Worm (Caenorhabditis elegans): ENCODE measurements around the gene srw-122.

Gene srw-122

DNA sequence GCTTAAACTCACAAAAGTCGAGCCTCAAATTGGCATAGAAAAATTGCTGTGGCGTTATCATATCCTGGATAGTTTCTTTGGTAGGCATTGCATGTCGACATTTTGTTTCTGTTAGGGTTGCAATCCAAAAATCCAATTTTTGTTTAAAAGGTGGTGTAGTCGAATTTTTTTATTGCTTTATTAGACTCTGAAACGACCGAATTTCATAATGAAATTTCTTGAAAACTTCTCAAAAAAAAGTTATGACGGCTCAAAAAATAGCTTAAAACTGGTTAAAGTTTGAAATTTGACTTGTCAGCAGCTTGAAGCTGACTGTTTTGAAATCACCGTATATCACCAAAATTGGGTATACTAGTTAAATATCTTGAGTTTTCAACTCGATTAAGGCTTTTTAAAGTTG, 10.6 kb downstream of the srw-122 start, which contains the start of gene srw-143:
srw-143 (minus strand) TSS at position 101 of the 400 bp plus-strand sequence.
- TF ChIP-seq dpff-1 (tag; optimal IDR thresholded peaks at IDR 0.05) (no peak), F22D6.2 (tag; optimal IDR thresholded peaks at IDR 0.05) (no peak), ztf-3 (GFP tag; optimal IDR thresholded peaks at IDR 0.05) (no peak), hlh-12 (tag; optimal IDR thresholded peaks at IDR 0.05) (no peak), Y53F4B.3 (GFP tag; IDR thresholded peaks at IDR 0.05) (no peak), snpc-3.4 (tag; optimal IDR thresholded peaks at IDR 0.05) (no peak), rpc-1 (optimal IDR thresholded peaks at IDR 0.05) (no peak), rpc-1 (tag; optimal IDR thresholded peaks at IDR 0.05) (no peak), ztf-6 (GFP tag; IDR thresholded peaks at IDR 0.05) (no peak), let-607 (tag; optimal IDR thresholded peaks at IDR 0.05) (no peak)

DNA sequence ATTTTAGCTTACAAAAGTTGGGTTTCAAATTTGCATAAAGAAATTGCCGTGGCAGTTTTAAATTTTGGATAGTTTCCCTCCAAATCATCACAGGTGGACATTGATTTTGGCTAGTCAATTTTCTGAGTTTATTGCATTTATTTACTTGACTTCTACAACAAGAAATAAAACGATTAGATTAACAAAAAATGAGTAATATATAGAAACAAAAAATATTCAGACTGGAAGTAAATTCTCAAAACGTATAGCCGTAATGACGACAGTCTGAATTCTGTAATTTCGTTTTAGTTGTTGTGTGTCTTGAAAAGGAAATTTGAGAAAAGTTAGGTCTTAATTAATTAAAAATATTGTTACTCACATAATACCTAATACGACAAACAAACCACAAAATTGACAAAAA, 13.5 kb downstream of the srw-122 start, which contains the start of gene srw-141:
srw-141 (minus strand) TSS at position 101 of the 400 bp plus-strand sequence.
- no peak for TF ChIP-seq mcd-1 (GFP tag; IDR thresholded peaks at IDR 0.05)
- TF ChIP-seq ets-4 (GFP tag; optimal IDR thresholded peaks at IDR 0.05): no peak

DNA sequence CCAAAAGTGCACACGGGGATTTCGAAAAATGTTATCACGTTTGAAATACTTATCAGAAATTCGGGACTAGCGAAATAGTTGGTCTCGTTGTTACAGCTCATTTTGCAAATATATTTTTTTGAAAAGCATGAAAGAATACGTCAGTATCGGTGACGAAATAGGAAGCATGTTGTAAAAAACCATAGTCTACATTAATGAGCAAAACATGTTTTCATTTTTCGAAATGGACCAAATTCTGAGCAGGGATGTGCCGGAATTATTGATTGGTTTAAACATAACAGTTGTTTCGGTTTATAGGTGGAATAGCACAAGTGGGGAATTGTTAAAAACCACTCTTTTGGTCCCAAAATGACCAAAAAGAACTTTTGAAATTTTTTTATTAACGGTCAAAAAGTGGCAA, 17.9 kb downstream of the srw-122 start, which contains the start of gene srh-247:
srh-247 (minus strand) TSS at position 101 of the 400 bp plus-strand sequence.
- TF ChIP-seq snpc-1.1 (tag; optimal IDR thresholded peaks at IDR 0.05; ENCODE audit: insufficient read depth): no peak
- no peak for TF ChIP-seq F55B11.4 (tag; optimal IDR thresholded peaks at IDR 0.05; ENCODE audit: borderline replicate concordance, insufficient read depth)
- TF ChIP-seq somi-1 (GFP tag; optimal IDR thresholded peaks at IDR 0.05): no peak

DNA sequence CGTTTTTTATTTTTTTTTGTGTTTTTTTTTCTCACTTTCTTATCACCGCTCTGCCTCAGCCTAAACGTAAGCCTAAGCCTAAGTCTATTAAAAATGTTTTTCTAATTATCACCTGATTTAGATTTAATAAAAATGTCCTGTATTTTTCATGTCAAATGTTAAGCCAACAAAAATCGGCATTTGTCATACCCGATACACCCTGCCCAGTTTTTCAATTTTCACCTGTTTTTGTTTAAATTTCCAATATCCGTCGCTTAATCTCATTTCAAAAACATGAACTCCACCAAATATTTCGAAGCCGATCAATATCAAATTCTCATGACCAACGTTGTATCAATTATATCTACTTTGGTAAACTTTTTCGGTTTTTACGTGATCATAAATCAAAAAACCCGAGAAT, 20.8 kb downstream of the srw-122 start, which contains the start of gene C31B8.1:
C31B8.1 (plus strand) TSS at position 301 of the 400 bp plus-strand sequence.
- TF ChIP-seq egl-18 (GFP tag; IDR thresholded peaks at IDR 0.05) (no peak), ztf-26 (tag; optimal IDR thresholded peaks at IDR 0.05) (no peak), lin-35 (GFP tag; optimal IDR thresholded peaks at IDR 0.05) (no peak), Y53G8AR.9 (GFP tag; conservative IDR thresholded peaks at IDR 0.05) (no peak), K11D2.4 (GFP tag; IDR thresholded peaks at IDR 0.05) (no peak), B0035.1 (tag; optimal IDR thresholded peaks at IDR 0.05) (no peak), ekl-4 (GFP tag; IDR thresholded peaks at IDR 0.05) (no peak), Y53F4B.3 (GFP tag; IDR thresholded peaks at IDR 0.05) (no peak)

DNA sequence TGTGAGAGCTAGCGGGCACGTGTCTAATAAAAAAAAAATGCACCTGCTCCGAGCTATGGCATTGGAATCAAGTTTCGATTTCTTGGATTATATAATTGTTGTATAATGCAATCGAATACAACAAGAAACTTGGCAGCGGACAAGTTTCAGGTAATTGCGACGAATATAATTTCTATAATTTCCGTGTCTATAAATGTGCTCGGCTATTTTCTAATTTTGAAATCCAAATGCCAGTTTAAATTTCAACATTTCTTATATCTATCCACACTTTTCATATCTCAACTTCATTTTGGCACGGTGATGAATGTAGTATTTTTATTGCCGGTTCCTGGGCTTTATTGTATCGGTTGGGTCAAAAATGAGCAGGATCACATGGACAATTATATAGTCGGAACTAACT, 22.2 kb downstream of the srw-122 start, which contains the start of gene C31B8.16:
C31B8.16 (plus strand) TSS at position 301 of the 400 bp plus-strand sequence.
- TF ChIP-seq let-526 (GFP tag; IDR thresholded peaks at IDR 0.05) (no peak), bed-2 (GFP tag; IDR thresholded peaks at IDR 0.05) (no peak), lin-35 (GFP tag; optimal IDR thresholded peaks at IDR 0.05) (no peak), dpl-1 (GFP tag; optimal IDR thresholded peaks at IDR 0.05) (no peak), B0261.1 (tag; optimal IDR thresholded peaks at IDR 0.05) (no peak), rcor-1 (GFP tag; IDR thresholded peaks at IDR 0.05) (no peak), lsl-1 (GFP tag; optimal IDR thresholded peaks at IDR 0.05) (no peak), ztf-3 (GFP tag; optimal IDR thresholded peaks at IDR 0.05) (no peak), nhr-27 (tag; optimal IDR thresholded peaks at IDR 0.05) (no peak), F39B2.1 (GFP tag; IDR thresholded peaks at IDR 0.05) (no peak)

DNA sequence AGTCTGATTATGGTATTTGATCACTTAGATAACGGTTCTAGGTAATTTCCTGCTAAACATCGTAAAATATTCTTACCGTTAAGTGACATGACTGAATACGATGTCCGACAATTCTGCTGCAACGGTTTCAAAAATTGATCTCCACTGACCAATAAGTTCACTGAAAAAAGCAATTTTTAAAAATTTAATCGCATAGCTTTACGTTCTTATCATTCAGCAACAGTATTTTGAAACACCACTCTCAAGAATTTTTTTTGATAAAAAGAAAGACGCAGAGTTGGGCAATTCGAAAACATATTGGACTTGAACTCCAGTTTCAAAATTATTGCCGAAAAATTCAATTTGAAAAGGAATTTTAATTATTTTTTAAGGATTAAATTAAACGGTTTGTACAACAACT, 24.4 kb downstream of the srw-122 start, which contains the start of gene C31B8.12:
C31B8.12 (minus strand) TSS at position 101 of the 400 bp plus-strand sequence.
- no peak for TF ChIP-seq Y53F4B.3 (GFP tag; IDR thresholded peaks at IDR 0.05)
- no peak for TF ChIP-seq F49E8.2 (tag; optimal IDR thresholded peaks at IDR 0.05; ENCODE audit: insufficient read depth)
- TF ChIP-seq mel-28 (tag; optimal IDR thresholded peaks at IDR 0.05; ENCODE audit: borderline replicate concordance): no peak
- TF ChIP-seq C06A6.2 (GFP tag; conservative IDR thresholded peaks at IDR 0.05): no peak
- no peak for TF ChIP-seq ztf-22 (GFP tag; optimal IDR thresholded peaks at IDR 0.05)
- TF ChIP-seq lir-1 (GFP tag; conservative IDR thresholded peaks at IDR 0.05): no peak
- no peak for TF ChIP-seq let-607 (tag; optimal IDR thresholded peaks at IDR 0.05)
- no peak for TF ChIP-seq K11D2.4 (GFP tag; IDR thresholded peaks at IDR 0.05)
- TF ChIP-seq madf-8 (GFP tag; conservative IDR thresholded peaks at IDR 0.05): no peak
- no peak for TF ChIP-seq F57C9.4 (tag; optimal IDR thresholded peaks at IDR 0.05)
- no peak for TF ChIP-seq sdz-38 (tag; optimal IDR thresholded peaks at IDR 0.05)
- TF ChIP-seq ztf-18 (tag; optimal IDR thresholded peaks at IDR 0.05): no peak
- no peak for TF ChIP-seq hmg-20 (GFP tag; IDR thresholded peaks at IDR 0.05)
